Fruit fly (Drosophila melanogaster): ENCODE data around the gene CG32988.

Gene CG32988

dm6 chr2L:8860767-8861166, 3.9 kb upstream of the CG32988 start (continued):
- TF ChIP-seq Mad (GFP tag; optimal IDR thresholded peaks at IDR 0.05) (no peak), gsb-n (tag; optimal IDR thresholded peaks at IDR 0.05) (peak; percentile 64), tio (GFP tag; optimal IDR thresholded peaks at IDR 0.05) (peak; percentile 26), NfI (GFP tag; optimal IDR thresholded peaks at IDR 0.05) (no peak), fd102C (GFP tag; optimal IDR thresholded peaks at IDR 0.05) (no peak), CG2678 (tag; optimal IDR thresholded peaks at IDR 0.05) (peak; percentile 78), CG12071 (GFP tag; optimal IDR thresholded peaks at IDR 0.05) (peak; percentile 36), CoRest (tag; optimal IDR thresholded peaks at IDR 0.05) (peak; percentile 61), Fer3 (tag; optimal IDR thresholded peaks at IDR 0.05) (peak; percentile 47), CG17385 (GFP tag; optimal IDR thresholded peaks at IDR 0.05) (peak; percentile 38), CG17912 (GFP tag; optimal IDR thresholded peaks at IDR 0.05) (no peak), Atf-2 (GFP tag; optimal IDR thresholded peaks at IDR 0.05) (no peak), CG13123 (GFP tag; optimal IDR thresholded peaks at IDR 0.05) (no peak), vfl (GFP tag; optimal IDR thresholded peaks at IDR 0.05) (no peak), dm (GFP tag; optimal IDR thresholded peaks at IDR 0.05) (no peak), sisA (GFP tag; IDR thresholded peaks at IDR 0.05) (peak; percentile 72), Hand (GFP tag; optimal IDR thresholded peaks at IDR 0.05) (no peak), az2 (GFP tag; optimal IDR thresholded peaks at IDR 0.05) (peak; percentile 72), chm (GFP tag; IDR thresholded peaks at IDR 0.05) (peak; percentile 74), pita (GFP tag; optimal IDR thresholded peaks at IDR 0.05) (no peak), maf-S (GFP tag; optimal IDR thresholded peaks at IDR 0.05) (no peak), unc-4 (GFP tag; IDR thresholded peaks at IDR 0.05; ENCODE audit: partially characterized antibody) (no peak), sens-2 (GFP tag; IDR thresholded peaks at IDR 0.05) (peak; percentile 47; the same call in 1 of the 2 replicates), CG12299 (tag; optimal IDR thresholded peaks at IDR 0.05) (peak; percentile 29), CG30431 (GFP tag; optimal IDR thresholded peaks at IDR 0.05) (peak; percentile 42), ftz-f1 (GFP tag; optimal IDR thresholded peaks at IDR 0.05) (no peak), zf30C (GFP tag; optimal IDR thresholded peaks at IDR 0.05) (no peak), CG1832 (GFP tag; optimal IDR thresholded peaks at IDR 0.05) (no peak), nerfin-1 (tag; optimal IDR thresholded peaks at IDR 0.05) (peak; percentile 70), unpg (GFP tag; optimal IDR thresholded peaks at IDR 0.05) (peak; percentile 65), CG10462 (GFP tag; optimal IDR thresholded peaks at IDR 0.05) (peak; percentile 8), grn (GFP tag; optimal IDR thresholded peaks at IDR 0.05) (no peak), eyg (GFP tag; optimal IDR thresholded peaks at IDR 0.05) (no peak), gcm2 (GFP tag; optimal IDR thresholded peaks at IDR 0.05) (no peak), MTF-1 (GFP tag; optimal IDR thresholded peaks at IDR 0.05; ENCODE audit: borderline replicate concordance) (peak; percentile 33), gt (GFP tag; IDR thresholded peaks at IDR 0.05) (peak; percentile 54), pan (optimal IDR thresholded peaks at IDR 0.05) (no peak), pan (GFP tag; optimal IDR thresholded peaks at IDR 0.05 in 1 of 2, IDR thresholded peaks at IDR 0.05 in 1 of 2) (peak in 1 of 2 experiments; percentile 78), D19A (tag; optimal IDR thresholded peaks at IDR 0.05) (peak; percentile 74), D (optimal IDR thresholded peaks at IDR 0.05) (no peak), D (GFP tag; optimal IDR thresholded peaks at IDR 0.05) (peak; percentile 83), CG2889 (GFP tag; IDR thresholded peaks at IDR 0.05) (peak; percentile 21; the same call in 1 of the 3 replicates), Elba2 (GFP tag; optimal IDR thresholded peaks at IDR 0.05) (no peak), gsb (GFP tag; IDR thresholded peaks at IDR 0.05) (no peak), NC2α (GFP tag; optimal IDR thresholded peaks at IDR 0.05) (no peak), CG1529 (GFP tag; optimal IDR thresholded peaks at IDR 0.05) (peak; percentile 33), hth (optimal IDR thresholded peaks at IDR 0.05) (no peak), tap (tag; optimal IDR thresholded peaks at IDR 0.05) (peak; percentile 70), tna (GFP tag; IDR thresholded peaks at IDR 0.05; ENCODE audit: partially characterized antibody) (no peak), CG11085 (GFP tag; IDR thresholded peaks at IDR 0.05) (peak; percentile 58; the same call in 1 of the 2 replicates), corto (GFP tag; optimal IDR thresholded peaks at IDR 0.05) (no peak), Fer1 (GFP tag; optimal IDR thresholded peaks at IDR 0.05) (no peak)
